Worm (Caenorhabditis elegans) whole organism, midembryonic: Measurements from ENCODE around the gene acs-22.

Source experiments
- T22C8.4 ChIP-seq: fragments of 200-800 bp; sonication (Bioruptor generic); IDR thresholded peaks from 2 replicates; pipeline ENCODE4 v1.3.6; 2022; ENCODE audit warnings: missing genetic modification characterization, missing compliant biosample characterization
- cog-1 ChIP-seq: sonication (generic microtip); optimal IDR thresholded peaks from 2 replicates; lab custom pipeline; 2016; ENCODE audit warnings: missing genetic modification characterization, missing compliant biosample characterization
- flt-1 ChIP-seq: fragments of 200-800 bp; sonication (Bioruptor generic); IDR thresholded peaks from 2 replicates; pipeline ENCODE4 v1.3.6; 2022; ENCODE audit warnings: missing genetic modification characterization, missing compliant biosample characterization
- med-1 ChIP-seq: sonication (generic microtip); optimal IDR thresholded peaks from 2 replicates; lab custom pipeline; 2017; ENCODE audit warnings: missing genetic modification characterization, mild to moderate bottlenecking, missing compliant biosample characterization, antibody characterized with exemption, missing genetic modification reagents; ENCODE audit not compliant: insufficient read depth
- tab-1 ChIP-seq: fragments of 200-800 bp; sonication (Bioruptor generic); IDR thresholded peaks from 2 replicates; pipeline ENCODE4 v1.3.6; 2022; ENCODE audit warnings: missing genetic modification characterization, missing compliant biosample characterization
- ztf-23 ChIP-seq: fragments of 200-800 bp; sonication (Bioruptor generic); IDR thresholded peaks from 2 replicates; pipeline ENCODE4 v1.3.6; 2022; ENCODE audit warnings: missing genetic modification reagents, missing genetic modification characterization, missing compliant biosample characterization
- ztf-29 ChIP-seq: fragments of 200-800 bp; sonication (Bioruptor generic); IDR thresholded peaks from 2 replicates; pipeline ENCODE4 v1.3.6; 2022; ENCODE audit warnings: missing genetic modification reagents, missing genetic modification characterization, missing compliant biosample characterization

- TF ChIP-seq tab-1 (no peak), ztf-23 (GFP tag; lab: Robert Waterston, UW) (no peak), ztf-29 (GFP tag; lab: Robert Waterston, UW) (no peak), flt-1 (GFP tag; lab: Robert Waterston, UW) (no peak), med-1 (GFP tag; lab: Kevin White, UChicago) (no peak), cog-1 (tag; lab: Kevin White, UChicago) (no peak), T22C8.4 (no peak)
Measured at ce11 chrX:8957974-8958373, 27.0 kb downstream of the acs-22 start.
